Worm (Caenorhabditis elegans): ENCODE measurements around the gene C04E7.3.

DNA sequence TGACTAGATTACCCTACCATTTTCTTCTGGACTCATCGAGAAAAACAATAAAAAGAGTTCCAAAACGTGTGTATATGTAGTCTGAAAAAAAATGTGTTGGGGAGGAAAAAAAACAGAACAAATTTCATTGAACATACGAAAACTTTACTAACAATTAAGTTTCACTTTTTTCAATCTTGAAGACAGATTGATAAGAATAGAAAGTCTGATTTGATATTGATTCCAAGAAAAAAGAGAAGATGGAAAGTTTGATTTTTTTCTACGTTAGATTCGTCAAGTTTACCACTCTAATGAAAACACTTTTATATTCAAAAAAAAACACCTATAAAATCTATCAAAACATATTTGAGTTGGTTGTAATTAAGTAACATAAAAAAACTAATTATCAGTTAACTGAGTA is 43.5 kb upstream of the C04E7.3 start, which contains the start of gene R04A9.9:
- no peak for TF ChIP-seq hlh-6 (tag; optimal IDR thresholded peaks at IDR 0.05)
- no peak for TF ChIP-seq ceh-48 (tag; optimal IDR thresholded peaks at IDR 0.05)
- TF ChIP-seq K02D7.2 (tag; optimal IDR thresholded peaks at IDR 0.05) = no peak
- no peak for TF ChIP-seq ztf-16 (tag; optimal IDR thresholded peaks at IDR 0.05)

Measured in whole organism, late embryonic.